Fruit fly (Drosophila melanogaster) whole organism, embryonic: ENCODE results near the gene Bub1.

ENCODE experiments used
- Atf6 ChIP-seq: fragments of 200-800 bp; sonication (Bioruptor generic); IDR thresholded peaks from 2 replicates; pipeline ENCODE4 v1.3.6; 2022; ENCODE audit warnings: missing biosample characterization, missing genetic modification characterization
- CG10209 ChIP-seq: fragments of 200-800 bp; sonication (Bioruptor generic); optimal IDR thresholded peaks from 3 replicates; lab custom pipeline; 2017; ENCODE audit warnings: missing biosample characterization, mild to moderate bottlenecking, missing genetic modification characterization, missing genetic modification reagents
- CG11085 ChIP-seq: fragments of 200-800 bp; sonication (Bioruptor generic); IDR thresholded peaks from 2 replicates; pipeline ENCODE4 v1.3.6; 2022; ENCODE audit warnings: missing biosample characterization, missing genetic modification characterization
- CG15514 ChIP-seq: fragments of 200-800 bp; sonication (Bioruptor generic); optimal IDR thresholded peaks from 3 replicates; lab custom pipeline; 2017; ENCODE audit warnings: missing biosample characterization, missing genetic modification characterization, mild to moderate bottlenecking, moderate library complexity, missing genetic modification reagents
- CG1602 ChIP-seq: fragments of 200-800 bp; sonication (Bioruptor generic); optimal IDR thresholded peaks from 3 replicates; lab custom pipeline; 2016; ENCODE audit warnings: missing biosample characterization, missing genetic modification characterization
- CG18599 ChIP-seq: fragments of 200-800 bp; sonication (Bioruptor generic); optimal IDR thresholded peaks from 3 replicates; lab custom pipeline; 2017; ENCODE audit warnings: missing biosample characterization, missing genetic modification characterization, mild to moderate bottlenecking, moderate library complexity, missing genetic modification reagents
- CG30020 ChIP-seq: fragments of 200-800 bp; optimal IDR thresholded peaks from 2 replicates; lab custom pipeline; 2019; ENCODE audit warnings: missing biosample characterization, mild to moderate bottlenecking, missing genetic modification characterization, moderate library complexity
- CG30431 ChIP-seq: fragments of 200-800 bp; sonication (Bioruptor generic); optimal IDR thresholded peaks from 2 replicates; lab custom pipeline; 2017; ENCODE audit warnings: missing biosample characterization, missing genetic modification characterization
- CG31441 ChIP-seq: fragments of 200-800 bp; sonication (Bioruptor generic); IDR thresholded peaks from 2 replicates; pipeline ENCODE4 v1.3.6; 2022; ENCODE audit warnings: missing biosample characterization, missing genetic modification characterization
- CG32772 ChIP-seq: fragments of 200-800 bp; sonication (Bioruptor generic); IDR thresholded peaks from 2 replicates; pipeline ENCODE4 v1.3.6; 2022; ENCODE audit warnings: missing biosample characterization, missing genetic modification characterization
- CG3838 ChIP-seq: fragments of 200-800 bp; sonication (Bioruptor generic); optimal IDR thresholded peaks from 3 replicates; lab custom pipeline; 2016; ENCODE audit warnings: missing biosample characterization, missing genetic modification characterization
- CG4360 ChIP-seq: fragments of 200-800 bp; sonication (Bioruptor generic); IDR thresholded peaks from 2 replicates; pipeline ENCODE4 v1.3.6; 2022; ENCODE audit warnings: missing biosample characterization, missing genetic modification characterization
- CG4730 ChIP-seq: fragments of 200-800 bp; sonication (Bioruptor generic); IDR thresholded peaks from 2 replicates; pipeline ENCODE4 v1.3.6; 2022; ENCODE audit warnings: missing biosample characterization, missing genetic modification characterization
- CG5180 ChIP-seq: fragments of 200-800 bp; sonication (Bioruptor generic); optimal IDR thresholded peaks from 3 replicates; lab custom pipeline; 2017; ENCODE audit warnings: missing biosample characterization, missing genetic modification characterization, mild to moderate bottlenecking, moderate library complexity, missing genetic modification reagents
- CG6654 ChIP-seq: fragments of 200-800 bp; sonication (Bioruptor generic); optimal IDR thresholded peaks from 2 replicates; lab custom pipeline; 2017; ENCODE audit warnings: missing biosample characterization, mild to moderate bottlenecking, missing genetic modification characterization
- CG6765 ChIP-seq: fragments of 200-800 bp; sonication (Bioruptor generic); optimal IDR thresholded peaks from 3 replicates; lab custom pipeline; 2017; ENCODE audit warnings: missing biosample characterization, mild to moderate bottlenecking, missing genetic modification characterization
- CG9437 ChIP-seq: fragments of 200-800 bp; sonication (Bioruptor generic); optimal IDR thresholded peaks from 2 replicates; lab custom pipeline; 2018; ENCODE audit warnings: missing biosample characterization, mild to moderate bottlenecking, missing genetic modification characterization
- Dip2 ChIP-seq: fragments of 200-800 bp; sonication (Bioruptor generic); IDR thresholded peaks from 2 replicates; pipeline ENCODE4 v1.3.6; 2022; ENCODE audit warnings: missing biosample characterization, missing genetic modification characterization
- Fer1 ChIP-seq: fragments of 200-800 bp; sonication (Bioruptor generic); optimal IDR thresholded peaks from 2 replicates; lab custom pipeline; 2017; ENCODE audit warnings: missing biosample characterization, mild to moderate bottlenecking, missing genetic modification characterization
- Hsf ChIP-seq: fragments of 200-800 bp; sonication (Bioruptor generic); optimal IDR thresholded peaks from 3 replicates; lab custom pipeline; 2016; ENCODE audit warnings: missing biosample characterization, missing genetic modification characterization
- Med ChIP-seq: fragments of 200-800 bp; sonication (Bioruptor generic); peaks from one replicate; lab custom pipeline; 2016; ENCODE audit warnings: missing biosample characterization, missing genetic modification characterization, mild to moderate bottlenecking, inconsistent platforms, moderate library complexity
- Nf-YB ChIP-seq: fragments of 200-800 bp; sonication (Bioruptor generic); optimal IDR thresholded peaks from 3 replicates; lab custom pipeline; 2019; ENCODE audit warnings: missing biosample characterization, mild to moderate bottlenecking, missing genetic modification characterization, moderate library complexity
- Optix ChIP-seq: fragments of 200-800 bp; sonication (Bioruptor generic); IDR thresholded peaks from 3 replicates; pipeline ENCODE4 v1.3.6; 2022; ENCODE audit warnings: missing biosample characterization, missing genetic modification characterization
- Pdp1 ChIP-seq, 2 experiments: fragments of 200-800 bp; sonication (Bioruptor generic); optimal IDR thresholded peaks; 3 replicates each; lab custom pipeline; 2016; ENCODE audit warnings: missing biosample characterization in 2 of 2, missing genetic modification characterization in 2 of 2, mild to moderate bottlenecking in 1 of 2, moderate library complexity in 1 of 2
- YL-1 ChIP-seq: fragments of 200-800 bp; sonication (Bioruptor generic); optimal IDR thresholded peaks from 3 replicates; lab custom pipeline; 2017; ENCODE audit warnings: missing biosample characterization, mild to moderate bottlenecking, missing genetic modification characterization
- bab2 ChIP-seq: fragments of 200-800 bp; sonication (Bioruptor generic); optimal IDR thresholded peaks from 2 replicates; lab custom pipeline; 2016; ENCODE audit warnings: missing biosample characterization, missing genetic modification characterization
- bbx ChIP-seq: fragments of 200-800 bp; sonication (Bioruptor generic); IDR thresholded peaks from 2 replicates; pipeline ENCODE4 v1.3.6; 2022; ENCODE audit warnings: missing biosample characterization, missing genetic modification characterization; ENCODE audit not compliant: partially characterized antibody
- chinmo ChIP-seq: fragments of 200-800 bp; sonication (Bioruptor generic); IDR thresholded peaks from 4 replicates; pipeline ENCODE4 v1.3.6; 2022; ENCODE audit warnings: missing biosample characterization, missing genetic modification characterization; ENCODE audit not compliant: partially characterized antibody
- chm ChIP-seq: fragments of 200-800 bp; sonication (Bioruptor generic); IDR thresholded peaks from 2 replicates; pipeline ENCODE4 v1.3.6; 2022; ENCODE audit warnings: missing biosample characterization, missing genetic modification characterization
- emc ChIP-seq: fragments of 200-800 bp; sonication (Bioruptor generic); optimal IDR thresholded peaks from 2 replicates; lab custom pipeline; 2016; ENCODE audit warnings: missing biosample characterization, missing genetic modification characterization
- exex ChIP-seq: fragments of 200-800 bp; sonication (Bioruptor generic); optimal IDR thresholded peaks from 4 replicates; lab custom pipeline; 2018; ENCODE audit warnings: missing biosample characterization, mild to moderate bottlenecking, missing genetic modification characterization, moderate library complexity
- fd96Cb ChIP-seq: fragments of 200-800 bp; sonication (Bioruptor generic); optimal IDR thresholded peaks from 2 replicates; lab custom pipeline; 2018; ENCODE audit warnings: missing biosample characterization, mild to moderate bottlenecking, missing genetic modification characterization, moderate library complexity
- grn ChIP-seq: fragments of 200-800 bp; sonication (Bioruptor generic); optimal IDR thresholded peaks from 3 replicates; lab custom pipeline; 2017; ENCODE audit warnings: missing biosample characterization, missing genetic modification characterization
- jumu ChIP-seq: fragments of 200-800 bp; sonication (Bioruptor generic); optimal IDR thresholded peaks from 3 replicates; lab custom pipeline; 2016; ENCODE audit warnings: missing biosample characterization, missing genetic modification characterization
- kay ChIP-seq: fragments of 200-800 bp; sonication (Bioruptor generic); optimal IDR thresholded peaks from 2 replicates; lab custom pipeline; 2016; ENCODE audit warnings: missing biosample characterization, missing genetic modification characterization
- lov ChIP-seq, 2 experiments: fragments of 200-800 bp in 1 of 2; fragments of >200 bp in 1 of 2; sonication (Bioruptor generic) in 1 of 2; IDR thresholded peaks in 1 of 2; optimal IDR thresholded peaks in 1 of 2; 2 replicates in 1 of 2; 3 replicates in 1 of 2; pipeline versions ENCODE4 v1.3.6 to Lab custom; 2017 to 2022; ENCODE audit warnings: missing biosample characterization in 1 of 2, missing genetic modification characterization in 1 of 2
- luna ChIP-seq: fragments of 200-800 bp; sonication (Bioruptor generic); optimal IDR thresholded peaks from 2 replicates; lab custom pipeline; 2016; ENCODE audit warnings: missing biosample characterization, missing genetic modification characterization
- mld ChIP-seq: fragments of 200-800 bp; sonication (Bioruptor generic); IDR thresholded peaks from 3 replicates; pipeline ENCODE4 v1.3.6; 2022; ENCODE audit warnings: missing biosample characterization, missing genetic modification characterization; ENCODE audit not compliant: partially characterized antibody
- odd ChIP-seq: fragments of 200-800 bp; sonication (Bioruptor generic); optimal IDR thresholded peaks from 2 replicates; lab custom pipeline; 2017; ENCODE audit warnings: missing biosample characterization, mild to moderate bottlenecking, missing genetic modification characterization
- otp ChIP-seq: fragments of 200-800 bp; sonication (Bioruptor generic); IDR thresholded peaks from 3 replicates; pipeline ENCODE4, ENCODE4 v1.3.6; 2022; ENCODE audit warnings: missing biosample characterization, missing genetic modification characterization
- pfk ChIP-seq: fragments of 200-800 bp; sonication (Bioruptor generic); optimal IDR thresholded peaks from 2 replicates; lab custom pipeline; 2018; ENCODE audit warnings: missing biosample characterization, mild to moderate bottlenecking, missing genetic modification characterization, moderate library complexity
- phol ChIP-seq: fragments of 200-800 bp; sonication (Bioruptor generic); optimal IDR thresholded peaks from 3 replicates; lab custom pipeline; 2018; ENCODE audit warnings: missing biosample characterization, mild to moderate bottlenecking, missing genetic modification characterization, moderate library complexity
- repo ChIP-seq: fragments of 200-800 bp; sonication (Bioruptor generic); optimal IDR thresholded peaks from 2 replicates; lab custom pipeline; 2016; ENCODE audit warnings: missing biosample characterization, missing genetic modification characterization
- ro ChIP-seq: fragments of 200-800 bp; sonication (Bioruptor generic); IDR thresholded peaks from 2 replicates; pipeline ENCODE4 v1.3.6; 2022; ENCODE audit warnings: missing biosample characterization, missing genetic modification characterization
- run ChIP-seq: fragments of 200-800 bp; sonication (Bioruptor generic); optimal IDR thresholded peaks from 3 replicates; lab custom pipeline; 2018; ENCODE audit warnings: missing biosample characterization, mild to moderate bottlenecking, missing genetic modification characterization
- schlank ChIP-seq: fragments of 200-800 bp; sonication (Bioruptor generic); optimal IDR thresholded peaks from 2 replicates; lab custom pipeline; 2018; ENCODE audit warnings: missing biosample characterization, mild to moderate bottlenecking, missing genetic modification characterization
- sens ChIP-seq: fragments of 200-800 bp; sonication (Bioruptor generic); peaks from one replicate; lab custom pipeline; 2016; ENCODE audit warnings: missing biosample characterization, missing genetic modification characterization
- sens-2 ChIP-seq: fragments of 200-800 bp; sonication (Bioruptor generic); IDR thresholded peaks from 2 replicates; pipeline ENCODE4 v1.3.6; 2022; ENCODE audit warnings: missing biosample characterization, missing genetic modification characterization
- so ChIP-seq: fragments of 200-800 bp; sonication (Bioruptor generic); IDR thresholded peaks from 3 replicates; pipeline ENCODE4 v1.3.6; 2022; ENCODE audit warnings: missing biosample characterization, missing genetic modification characterization
- ssp ChIP-seq: fragments of 200-800 bp; sonication (Bioruptor generic); IDR thresholded peaks from 2 replicates; pipeline ENCODE4 v1.3.6; 2022; ENCODE audit warnings: missing biosample characterization, missing genetic modification characterization
- sug ChIP-seq: fragments of 200-800 bp; optimal IDR thresholded peaks from 2 replicates; lab custom pipeline; 2019; ENCODE audit warnings: missing biosample characterization, mild to moderate bottlenecking, missing genetic modification characterization, moderate library complexity

Bub1 gene

DNA sequence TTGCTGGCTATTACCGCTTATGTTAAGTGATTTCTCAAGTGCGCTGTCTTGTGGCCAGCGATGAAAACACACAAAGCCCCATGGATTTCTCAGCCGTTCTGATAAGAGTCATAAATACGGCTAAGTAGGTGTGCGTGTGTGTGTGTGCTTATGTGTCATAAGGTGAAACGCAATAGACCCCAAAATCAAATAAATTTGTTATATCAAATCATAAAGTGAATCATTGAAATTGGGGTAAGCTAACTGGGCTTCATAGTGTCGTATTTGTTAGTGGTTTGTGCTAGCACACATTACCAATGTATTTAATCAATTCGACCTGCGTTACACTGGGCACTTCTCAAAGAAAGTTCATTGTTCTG, 20.9 kb downstream of the Bub1 start (continued):
- TF ChIP-seq fd96Cb (tag; lab: Kevin White, UChicago) (no peak), CG15514 (no peak), Nf-YB (GFP tag; lab: Kevin White, UChicago) (no peak), exex (peak; percentile 76), CG1602 (GFP tag; lab: Kevin White, UChicago) (no peak), lov (optimal IDR thresholded peaks at IDR 0.05; lab: Kevin White, UChicago) (no peak), lov (GFP tag; IDR thresholded peaks at IDR 0.05; lab: Robert Waterston, UW) (no peak), Optix (GFP tag; lab: Robert Waterston, UW) (no peak), CG10209 (GFP tag; lab: Kevin White, UChicago) (no peak), CG3838 (GFP tag; lab: Kevin White, UChicago) (no peak), bab2 (GFP tag; lab: Kevin White, UChicago) (no peak), ssp (GFP tag; lab: Robert Waterston, UW) (no peak), sens-2 (no peak), sug (tag; lab: Kevin White, UChicago) (peak; percentile 27), sens (peak; percentile 20), Med (GFP tag; lab: Kevin White, UChicago) (peak; percentile 47), Atf6 (GFP tag; lab: Robert Waterston, UW) (no peak), chinmo (no peak), Hsf (GFP tag; lab: Kevin White, UChicago) (no peak), luna (no peak)

dm6 chr2L:5300237-5300668, 21.6 kb downstream of the Bub1 start:
- no peak for TF ChIP-seq pfk (GFP tag; lab: Kevin White, UChicago)
- TF ChIP-seq CG4360 (GFP tag; lab: Robert Waterston, UW): peak; percentile 87
- TF ChIP-seq phol: no peak
- TF ChIP-seq chm (GFP tag; lab: Robert Waterston, UW): peak; percentile 19; the same call in 1 of the 2 replicates
- TF ChIP-seq bbx: no peak
- TF ChIP-seq CG30431: no peak
- no peak for TF ChIP-seq CG9437 (GFP tag; lab: Kevin White, UChicago)
- 0 out of 3 replicates have a peak, but pooled peaks have one; percentile 15 for TF ChIP-seq so
- no peak for TF ChIP-seq Fer1 (GFP tag; lab: Kevin White, UChicago)
- TF ChIP-seq CG11085 (GFP tag; lab: Robert Waterston, UW): no peak
- no peak for TF ChIP-seq Dip2
- no peak for TF ChIP-seq CG18599 (GFP tag; lab: Kevin White, UChicago)
- no peak for TF ChIP-seq sens
- TF ChIP-seq Pdp1 (GFP tag; optimal IDR thresholded peaks at IDR 0.05; lab: Kevin White, UChicago): no peak
- TF ChIP-seq grn: no peak
- TF ChIP-seq CG32772 (GFP tag; lab: Robert Waterston, UW): no peak
- TF ChIP-seq repo: no peak
- no peak for TF ChIP-seq CG30020 (tag; lab: Kevin White, UChicago)
- TF ChIP-seq schlank (tag; lab: Kevin White, UChicago): no peak
- no peak for TF ChIP-seq mld (GFP tag; lab: Robert Waterston, UW)
- TF ChIP-seq otp (GFP tag; lab: Robert Waterston, UW): no peak
- TF ChIP-seq run: no peak
- TF ChIP-seq jumu (GFP tag; lab: Kevin White, UChicago): no peak
- no peak for TF ChIP-seq emc (GFP tag; lab: Kevin White, UChicago)
- TF ChIP-seq CG4730: no peak
- TF ChIP-seq ro (GFP tag; lab: Robert Waterston, UW): no peak
- no peak for TF ChIP-seq CG31441 (GFP tag; lab: Robert Waterston, UW)
- TF ChIP-seq kay (GFP tag; lab: Kevin White, UChicago): no peak
- no peak for TF ChIP-seq YL-1 (GFP tag; lab: Kevin White, UChicago)
- TF ChIP-seq fd96Cb (tag; lab: Kevin White, UChicago): no peak
- TF ChIP-seq CG6765 (GFP tag; lab: Kevin White, UChicago): no peak
- no peak for TF ChIP-seq odd (GFP tag; lab: Kevin White, UChicago)
- TF ChIP-seq CG6654 (GFP tag; lab: Kevin White, UChicago): no peak
- peak; percentile 87 for TF ChIP-seq CG5180 (GFP tag; lab: Kevin White, UChicago)
